Worm (Caenorhabditis elegans): Measurements from ENCODE around the gene rab-37.

rab-37 gene

ce11 chrX:4209131-4209530 lies 26.5 kb downstream of the rab-37 start (continued):
- peak; percentile 95 for TF ChIP-seq C17E4.6 (GFP tag; IDR thresholded peaks at IDR 0.05)
- TF ChIP-seq F10E7.11 (tag; optimal IDR thresholded peaks at IDR 0.05): peak; percentile 97
- TF ChIP-seq ekl-4 (GFP tag; IDR thresholded peaks at IDR 0.05): peak; percentile 95
- TF ChIP-seq hsf-1 (GFP tag; IDR thresholded peaks at IDR 0.05): 0 out of 2 replicates have a peak, but pooled peaks have one; percentile 28
- peak; percentile 97 for TF ChIP-seq F23B12.7 (tag; optimal IDR thresholded peaks at IDR 0.05; ENCODE audit: insufficient read depth)
- TF ChIP-seq sptf-2 (GFP tag; optimal IDR thresholded peaks at IDR 0.05): peak; percentile 43
- peak; percentile 99 for TF ChIP-seq egl-18 (GFP tag; IDR thresholded peaks at IDR 0.05)
- TF ChIP-seq F52B5.7 (tag; optimal IDR thresholded peaks at IDR 0.05): peak; percentile 96
- TF ChIP-seq lin-40 (tag; optimal IDR thresholded peaks at IDR 0.05): peak; percentile 100
- TF ChIP-seq unc-130 (GFP tag; optimal IDR thresholded peaks at IDR 0.05): peak; percentile 0
- peak; percentile 85 for TF ChIP-seq ceh-100 (GFP tag; IDR thresholded peaks at IDR 0.05)
- TF ChIP-seq lsl-1 (GFP tag; optimal IDR thresholded peaks at IDR 0.05): no peak
- TF ChIP-seq madf-8 (GFP tag; conservative IDR thresholded peaks at IDR 0.05): no peak
- TF ChIP-seq attf-3 (GFP tag; conservative IDR thresholded peaks at IDR 0.05): 0 out of 2 replicates have a peak, but pooled peaks have one; percentile 21
- TF ChIP-seq F37B4.10 (GFP tag; IDR thresholded peaks at IDR 0.05): peak; percentile 97
- TF ChIP-seq snpc-1.3 (tag; optimal IDR thresholded peaks at IDR 0.05; ENCODE audit: insufficient read depth): peak; percentile 75
- TF ChIP-seq repo-1 (tag; optimal IDR thresholded peaks at IDR 0.05): peak; percentile 98
- no peak for TF ChIP-seq Y53F4B.3 (GFP tag; IDR thresholded peaks at IDR 0.05)
- peak; percentile 96 for TF ChIP-seq dpff-1 (tag; optimal IDR thresholded peaks at IDR 0.05)
- peak; percentile 97 for TF ChIP-seq rcor-1 (GFP tag; IDR thresholded peaks at IDR 0.05)
- TF ChIP-seq egl-44 (GFP tag; IDR thresholded peaks at IDR 0.05): peak; percentile 96
- TF ChIP-seq lag-1 (GFP tag; IDR thresholded peaks at IDR 0.05): peak; percentile 96
- peak; percentile 90 for TF ChIP-seq hmg-1.2 (GFP tag; IDR thresholded peaks at IDR 0.05)
- TF ChIP-seq K11D2.4 (GFP tag; IDR thresholded peaks at IDR 0.05): peak; percentile 99
- peak; percentile 78 for TF ChIP-seq pha-4 (tag; optimal IDR thresholded peaks at IDR 0.05)
- TF ChIP-seq ztf-25 (GFP tag; IDR thresholded peaks at IDR 0.05): no peak
- peak; percentile 96 for TF ChIP-seq F22D6.2 (tag; optimal IDR thresholded peaks at IDR 0.05)
- TF ChIP-seq let-607 (tag; optimal IDR thresholded peaks at IDR 0.05): peak; percentile 75 to 94
- peak; percentile 68 for TF ChIP-seq ztf-18 (tag; optimal IDR thresholded peaks at IDR 0.05)
- TF ChIP-seq gei-17 (GFP tag; optimal IDR thresholded peaks at IDR 0.05): peak; percentile 98
- peak; percentile 99 for TF ChIP-seq tlf-1 (GFP tag; optimal IDR thresholded peaks at IDR 0.05)
- TF ChIP-seq ztf-26 (tag; optimal IDR thresholded peaks at IDR 0.05): peak; percentile 100
- peak; percentile 96 for TF ChIP-seq lir-1 (GFP tag; conservative IDR thresholded peaks at IDR 0.05)
- peak; percentile 96 for TF ChIP-seq chd-7 (tag; optimal IDR thresholded peaks at IDR 0.05)
- peak; percentile 64 for TF ChIP-seq F57A8.1 (GFP tag; optimal IDR thresholded peaks at IDR 0.05)
- peak; percentile 90 for TF ChIP-seq ztf-3 (GFP tag; optimal IDR thresholded peaks at IDR 0.05)
- TF ChIP-seq tbp1 (GFP tag; optimal IDR thresholded peaks at IDR 0.05): peak; percentile 79
- TF ChIP-seq nfya-1 (tag; optimal IDR thresholded peaks at IDR 0.05; ENCODE audit: borderline replicate concordance, insufficient read depth): no peak
- TF ChIP-seq hlh-26 (GFP tag; conservative IDR thresholded peaks at IDR 0.05): no peak
- peak; percentile 68 for TF ChIP-seq athp-1 (tag; optimal IDR thresholded peaks at IDR 0.05)
- no peak for TF ChIP-seq hlh-12 (tag; optimal IDR thresholded peaks at IDR 0.05)
- TF ChIP-seq ztf-22 (GFP tag; optimal IDR thresholded peaks at IDR 0.05): peak; percentile 63
- peak; percentile 6 for TF ChIP-seq F49E8.2 (tag; optimal IDR thresholded peaks at IDR 0.05; ENCODE audit: insufficient read depth)
- TF ChIP-seq aptf-2 (GFP tag; conservative IDR thresholded peaks at IDR 0.05): 0 out of 2 replicates have a peak, but pooled peaks have one; percentile 57
- TF ChIP-seq Y79H2A.3 (GFP tag; conservative IDR thresholded peaks at IDR 0.05): no peak
- 0 out of 2 replicates have a peak, but pooled peaks have one; percentile 34 for TF ChIP-seq Y67H2A.10 (GFP tag; conservative IDR thresholded peaks at IDR 0.05)
- peak; percentile 41 for TF ChIP-seq madf-6 (GFP tag; IDR thresholded peaks at IDR 0.05)
- no peak for TF ChIP-seq tbx-9 (tag; optimal IDR thresholded peaks at IDR 0.05; ENCODE audit: borderline replicate concordance)
